Fruit fly (Drosophila melanogaster) whole organism, pupa: ENCODE results near the gene NP15.6.

Experiments used
- CG10348 ChIP-seq: fragments of 200-800 bp; sonication (Bioruptor generic); IDR thresholded peaks from 2 replicates; pipeline ENCODE4 v1.3.6; 2022; ENCODE audit warnings: missing biosample characterization, missing genetic modification characterization
- CG12605 ChIP-seq: fragments of 200-800 bp; sonication (Bioruptor generic); IDR thresholded peaks from 2 replicates; pipeline ENCODE4 v1.3.6; 2022; ENCODE audit warnings: missing biosample characterization, missing genetic modification characterization
- CG13204 ChIP-seq: fragments of 200-800 bp; sonication (Bioruptor generic); optimal IDR thresholded peaks from 2 replicates; lab custom pipeline; 2018; ENCODE audit warnings: missing biosample characterization, mild to moderate bottlenecking, missing genetic modification characterization, moderate library complexity
- CG14655 ChIP-seq: fragments of 200-800 bp; sonication (Bioruptor generic); optimal IDR thresholded peaks from 3 replicates; lab custom pipeline; 2017; ENCODE audit warnings: mild to moderate bottlenecking, missing biosample characterization, missing genetic modification reagents, missing genetic modification characterization
- CG15710 ChIP-seq: fragments of 200-800 bp; sonication (Bioruptor generic); optimal IDR thresholded peaks from 2 replicates; lab custom pipeline; 2018; ENCODE audit warnings: missing biosample characterization, mild to moderate bottlenecking, missing genetic modification characterization, moderate library complexity
- CG17806 ChIP-seq: fragments of 200-800 bp; sonication (Bioruptor generic); optimal IDR thresholded peaks from 2 replicates; lab custom pipeline; 2018; ENCODE audit warnings: missing biosample characterization, mild to moderate bottlenecking, missing genetic modification characterization, moderate library complexity
- CG32121 ChIP-seq: fragments of 200-800 bp; sonication (Bioruptor generic); IDR thresholded peaks from 2 replicates; pipeline ENCODE4 v1.3.6; 2022; ENCODE audit warnings: missing biosample characterization, missing genetic modification characterization
- CG34367 ChIP-seq: fragments of 200-800 bp; sonication (Bioruptor generic); optimal IDR thresholded peaks from 2 replicates; lab custom pipeline; 2018; ENCODE audit warnings: missing biosample characterization, mild to moderate bottlenecking, missing genetic modification characterization
- CG4496 ChIP-seq: fragments of 200-800 bp; sonication (Bioruptor generic); IDR thresholded peaks from 3 replicates; pipeline ENCODE4 v1.3.6; 2022; ENCODE audit warnings: missing biosample characterization, missing genetic modification characterization
- CG8159 ChIP-seq: fragments of 200-800 bp; sonication (Bioruptor generic); optimal IDR thresholded peaks from 3 replicates; lab custom pipeline; 2018; ENCODE audit warnings: missing biosample characterization, mild to moderate bottlenecking, missing genetic modification characterization, moderate library complexity
- CG8301 ChIP-seq: fragments of 200-800 bp; sonication (Bioruptor generic); optimal IDR thresholded peaks from 2 replicates; lab custom pipeline; 2018; ENCODE audit warnings: missing biosample characterization, mild to moderate bottlenecking, missing genetic modification characterization
- CG9948 ChIP-seq: fragments of 200-800 bp; sonication (Bioruptor generic); optimal IDR thresholded peaks from 2 replicates; lab custom pipeline; 2018; ENCODE audit warnings: missing biosample characterization, mild to moderate bottlenecking, missing genetic modification characterization, moderate library complexity
- D1 ChIP-seq: fragments of 200-800 bp; sonication (Bioruptor generic); optimal IDR thresholded peaks from 2 replicates; lab custom pipeline; 2018; ENCODE audit warnings: missing biosample characterization, mild to moderate bottlenecking, missing genetic modification characterization, moderate library complexity
- EcR ChIP-seq: fragments of 200-800 bp; sonication (Bioruptor generic); optimal IDR thresholded peaks from 3 replicates; lab custom pipeline; 2019; ENCODE audit warnings: missing biosample characterization, missing genetic modification characterization, mild to moderate bottlenecking, moderate library complexity, missing genetic modification reagents
- Ets98B ChIP-seq: fragments of 200-800 bp; sonication (Bioruptor generic); IDR thresholded peaks from 2 replicates; pipeline ENCODE4 v1.3.6; 2022; ENCODE audit warnings: missing biosample characterization, missing genetic modification characterization
- Pif1A ChIP-seq: fragments of 200-800 bp; sonication (Bioruptor generic); optimal IDR thresholded peaks from 3 replicates; lab custom pipeline; 2016; ENCODE audit warnings: missing biosample characterization, missing genetic modification characterization
- Pif1B ChIP-seq: fragments of 200-800 bp; sonication (Bioruptor generic); optimal IDR thresholded peaks from 3 replicates; lab custom pipeline; 2016; ENCODE audit warnings: missing biosample characterization, missing genetic modification characterization
- Snoo ChIP-seq: fragments of 200-800 bp; sonication (Bioruptor generic); optimal IDR thresholded peaks from 3 replicates; lab custom pipeline; 2017; ENCODE audit warnings: missing biosample characterization, mild to moderate bottlenecking, missing genetic modification characterization, inconsistent platforms
- fd96Ca ChIP-seq: fragments of 200-800 bp; sonication (Bioruptor generic); IDR thresholded peaks from 3 replicates; pipeline ENCODE4 v1.3.6; 2022; ENCODE audit warnings: missing biosample characterization, missing genetic modification characterization
- gl ChIP-seq: fragments of 200-800 bp; sonication (Bioruptor generic); optimal IDR thresholded peaks from 2 replicates; lab custom pipeline; 2018; ENCODE audit warnings: missing biosample characterization, mild to moderate bottlenecking, missing genetic modification characterization
- rn ChIP-seq: fragments of 200-800 bp; sonication (Bioruptor generic); IDR thresholded peaks from 2 replicates; pipeline ENCODE4 v1.3.6; 2022; ENCODE audit warnings: missing biosample characterization, missing genetic modification characterization

NP15.6 gene

DNA sequence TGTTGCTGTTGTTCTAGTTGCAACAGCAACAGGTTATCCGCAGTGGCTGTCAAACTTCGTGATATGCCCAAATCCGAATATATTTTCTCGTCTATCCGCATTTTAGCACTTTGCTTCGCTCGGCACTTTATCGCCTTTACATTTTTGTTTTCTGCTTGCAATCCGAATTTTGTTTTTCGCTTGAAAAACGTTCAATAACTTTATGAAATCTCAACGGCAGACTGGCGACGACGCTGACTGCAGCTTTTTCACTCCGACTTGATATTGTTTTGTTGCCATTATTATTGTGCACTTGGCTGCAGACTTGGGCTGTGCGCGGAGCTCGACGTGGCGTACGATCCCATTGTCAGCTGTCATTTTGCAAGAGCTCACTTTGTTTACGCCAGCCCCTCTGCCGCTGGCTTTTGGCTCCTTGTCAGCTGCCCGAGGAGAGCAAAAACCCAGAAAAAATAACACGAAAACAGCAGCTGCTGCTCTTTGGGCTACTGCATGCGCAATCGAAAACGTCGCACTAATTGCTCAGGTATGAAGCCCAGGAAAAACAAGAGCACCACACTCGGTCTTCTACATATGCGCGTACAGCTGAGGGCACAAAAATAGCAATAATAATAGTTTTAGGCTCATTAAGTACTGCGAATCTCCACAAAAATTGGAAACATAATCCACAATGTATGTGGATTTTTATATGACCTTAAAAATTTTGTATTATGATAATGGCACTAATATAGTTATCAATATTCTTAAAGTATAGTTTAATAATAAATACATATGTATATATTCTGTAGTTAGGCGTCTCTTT lies 40.9 kb upstream of the NP15.6 start:
- no peak for TF ChIP-seq CG12605 (GFP tag; lab: Robert Waterston, UW)
- peak; percentile 2 for TF ChIP-seq CG14655 (GFP tag; lab: Kevin White, UChicago)
- peak; percentile 15 for TF ChIP-seq CG8159

DNA sequence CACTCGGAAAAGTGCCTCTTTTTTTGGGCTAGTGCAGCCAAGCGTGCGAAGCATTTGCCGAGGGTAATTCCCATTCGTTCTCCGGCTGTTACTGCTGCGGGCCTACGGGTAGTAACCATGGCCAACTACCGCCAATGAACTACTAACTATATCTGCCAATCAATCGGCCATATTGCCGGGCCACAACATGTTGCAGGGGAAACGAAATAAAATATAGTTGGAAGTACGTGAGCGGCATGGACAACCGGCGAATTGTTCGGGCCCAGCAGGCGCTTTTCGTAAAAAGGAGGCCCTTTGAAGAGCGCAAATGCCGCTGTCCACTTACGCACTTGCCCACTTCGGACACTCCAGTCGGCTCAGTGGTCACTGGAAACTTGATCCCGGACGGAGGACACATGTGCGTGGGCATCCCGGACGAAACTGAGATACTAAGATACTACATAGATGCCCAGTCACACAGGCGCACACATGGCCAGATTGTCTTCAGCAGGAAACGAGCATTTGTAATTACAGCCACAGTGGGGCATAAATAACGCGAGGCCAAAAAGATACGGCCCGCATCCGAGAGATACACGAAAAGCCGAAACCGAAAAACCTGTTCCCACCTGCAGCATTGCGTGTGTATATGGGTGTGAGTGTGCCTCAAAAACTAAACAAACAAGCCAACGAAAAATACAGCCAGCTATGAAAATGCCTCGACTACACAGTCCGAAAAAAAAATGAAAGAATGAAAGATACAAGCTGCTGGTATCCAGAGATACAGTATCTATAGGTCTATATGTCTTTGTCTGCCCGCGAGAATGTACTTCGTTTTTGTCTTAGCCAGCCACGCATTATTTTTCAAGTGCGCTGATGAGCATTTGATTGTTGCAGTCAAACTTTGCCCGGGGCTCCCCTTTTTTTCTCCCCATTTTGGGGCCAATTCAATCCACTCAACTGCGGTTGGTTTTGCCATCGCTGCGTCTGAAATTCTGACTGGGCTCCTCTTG lies 39.4 kb upstream of the NP15.6 start:
- peak; percentile 23; the same call in 1 of the 2 replicates for TF ChIP-seq CG32121 (GFP tag; lab: Robert Waterston, UW)
- peak; percentile 8 for TF ChIP-seq Pif1B
- TF ChIP-seq CG4496 (GFP tag; lab: Robert Waterston, UW), result peak; percentile 56; the same call in 1 of the 3 replicates
- TF ChIP-seq CG34367 (tag; lab: Kevin White, UChicago), result no peak
- peak; percentile 58 for TF ChIP-seq CG8301 (tag; lab: Kevin White, UChicago)
- TF ChIP-seq CG15710, result peak; percentile 36
- TF ChIP-seq Pif1A (GFP tag; lab: Kevin White, UChicago), result peak; percentile 13
- TF ChIP-seq CG17806 (tag; lab: Kevin White, UChicago), result peak; percentile 38
- TF ChIP-seq CG14655 (GFP tag; lab: Kevin White, UChicago), result peak; percentile 61
- TF ChIP-seq EcR, result no peak
- TF ChIP-seq fd96Ca, result peak; percentile 46; the same call in 1 of the 3 replicates
- peak; percentile 46 for TF ChIP-seq CG8159
- no peak for TF ChIP-seq Snoo (tag; lab: Kevin White, UChicago)

dm6 chr3R:18988957-18989818 lies 38.0 kb upstream of the NP15.6 start:
- TF ChIP-seq EcR (peak; percentile 86), Pif1B (no peak)

- TF ChIP-seq Snoo (tag; lab: Kevin White, UChicago) (no peak), CG17806 (tag; lab: Kevin White, UChicago) (no peak), fd96Ca (no peak), CG34367 (tag; lab: Kevin White, UChicago) (no peak), CG8159 (no peak), CG8301 (tag; lab: Kevin White, UChicago) (no peak), CG9948 (tag; lab: Kevin White, UChicago) (no peak), Ets98B (GFP tag; lab: Robert Waterston, UW) (no peak), Pif1B (no peak), D1 (no peak), CG13204 (GFP tag; lab: Kevin White, UChicago) (no peak), CG4496 (GFP tag; lab: Robert Waterston, UW) (no peak), EcR (no peak), CG10348 (GFP tag; lab: Robert Waterston, UW) (no peak), rn (GFP tag; lab: Robert Waterston, UW) (no peak), gl (tag; lab: Kevin White, UChicago) (no peak), CG15710 (no peak), CG12605 (GFP tag; lab: Robert Waterston, UW) (no peak), Pif1A (GFP tag; lab: Kevin White, UChicago) (no peak)
- TF ChIP-seq, all 21 proteins: peak for 0
These were observed 37.4 kb upstream of the NP15.6 start for dm6 chr3R:18989819-18990137.

DNA sequence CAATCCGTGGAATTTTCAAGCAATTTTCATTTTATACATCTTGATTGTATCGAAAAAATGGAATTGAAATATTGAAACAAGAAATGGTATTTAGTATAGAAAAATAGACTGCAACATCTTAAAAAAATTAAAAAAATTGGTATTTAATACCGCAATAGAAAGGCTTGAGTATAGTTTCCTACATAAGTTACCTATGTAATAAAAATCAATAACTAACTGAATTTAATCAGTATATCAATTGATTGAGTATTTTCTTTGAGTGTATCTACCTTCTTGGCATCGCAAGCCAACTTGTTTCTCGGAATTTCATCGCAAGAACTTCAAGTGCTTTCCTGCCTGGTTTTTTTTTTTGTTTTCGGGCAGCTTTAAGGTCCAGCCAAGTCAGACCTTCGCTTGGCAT lies 36.7 kb upstream of the NP15.6 start:
- TF ChIP-seq CG32121 (GFP tag; lab: Robert Waterston, UW) (no peak), Snoo (tag; lab: Kevin White, UChicago) (peak; percentile 53), Ets98B (GFP tag; lab: Robert Waterston, UW) (no peak), CG15710 (peak; percentile 78), D1 (no peak), gl (tag; lab: Kevin White, UChicago) (peak; percentile 16), CG14655 (GFP tag; lab: Kevin White, UChicago) (peak; percentile 79), CG17806 (tag; lab: Kevin White, UChicago) (peak; percentile 78), fd96Ca (no peak), CG34367 (tag; lab: Kevin White, UChicago) (peak; percentile 65), CG4496 (GFP tag; lab: Robert Waterston, UW) (no peak), CG10348 (GFP tag; lab: Robert Waterston, UW) (no peak), CG8159 (peak; percentile 86), CG13204 (GFP tag; lab: Kevin White, UChicago) (no peak), Pif1A (GFP tag; lab: Kevin White, UChicago) (peak; percentile 56), CG9948 (tag; lab: Kevin White, UChicago) (peak; percentile 84), rn (GFP tag; lab: Robert Waterston, UW) (no peak), CG8301 (tag; lab: Kevin White, UChicago) (peak; percentile 61), EcR (no peak), CG12605 (GFP tag; lab: Robert Waterston, UW) (no peak), Pif1B (peak; percentile 47)
